Fruit fly (Drosophila melanogaster): ENCODE measurements around the gene CG34001.
A peak's percentile ranks its signal among the peaks of the same experiment; 100 is the strongest.

DNA sequence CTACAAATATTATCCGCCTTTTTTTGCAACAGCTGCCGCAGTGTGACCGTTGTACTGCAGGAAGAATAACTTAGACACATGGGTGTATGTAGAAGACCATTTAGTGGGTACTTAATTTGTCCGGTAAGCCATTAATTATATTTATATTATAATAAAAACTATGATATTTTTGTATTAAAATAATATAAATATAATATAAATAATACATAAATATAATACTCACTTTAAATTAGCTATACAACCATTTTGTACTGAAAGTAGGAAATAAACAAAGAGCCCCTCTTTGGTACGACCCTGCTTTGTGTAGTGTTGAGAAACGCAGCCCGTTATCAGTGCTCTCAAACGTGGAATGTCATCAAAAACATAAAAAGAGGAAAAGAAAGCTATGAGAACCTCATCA is 6.9 kb downstream of the CG34001 start, which contains the start of gene Cnep1r2:
- TF ChIP-seq CG14711 (tag; optimal IDR thresholded peaks at IDR 0.05) (peak; percentile 93), cnc (optimal IDR thresholded peaks at IDR 0.05) (no peak), Clk (GFP tag; optimal IDR thresholded peaks at IDR 0.05) (peak; percentile 84), CG1620 (GFP tag; optimal IDR thresholded peaks at IDR 0.05) (peak; percentile 81)
